Fruit fly (Drosophila melanogaster): ENCODE measurements around the gene pn.

- TF ChIP-seq Blimp-1 (GFP tag; optimal IDR thresholded peaks at IDR 0.05): no peak
- no peak for TF ChIP-seq CG6163 (GFP tag; IDR thresholded peaks at IDR 0.05)
- TF ChIP-seq Sox14 (GFP tag; optimal IDR thresholded peaks at IDR 0.05): no peak
- no peak for TF ChIP-seq CG11902 (GFP tag; optimal IDR thresholded peaks at IDR 0.05)
Measured at dm6 chrX:2188888-2189287, 7.9 kb downstream of the pn start, which contains the start of gene Mct1.

Measured in whole organism, prepupa.